Worm (Caenorhabditis elegans) whole organism, early embryonic: Measurements from ENCODE around the gene clec-252.

Source experiments
- ama-1 ChIP-seq: fragments of 150-350 bp; optimal IDR thresholded peaks from 2 replicates; lab custom pipeline; 2014
- tbx-37 ChIP-seq: fragments of 200-800 bp; sonication (Bioruptor generic); conservative IDR thresholded peaks from 2 replicates; pipeline ENCODE4 v1.3.6; 2022; ENCODE audit warnings: missing genetic modification reagents, missing genetic modification characterization, missing compliant biosample characterization

DNA sequence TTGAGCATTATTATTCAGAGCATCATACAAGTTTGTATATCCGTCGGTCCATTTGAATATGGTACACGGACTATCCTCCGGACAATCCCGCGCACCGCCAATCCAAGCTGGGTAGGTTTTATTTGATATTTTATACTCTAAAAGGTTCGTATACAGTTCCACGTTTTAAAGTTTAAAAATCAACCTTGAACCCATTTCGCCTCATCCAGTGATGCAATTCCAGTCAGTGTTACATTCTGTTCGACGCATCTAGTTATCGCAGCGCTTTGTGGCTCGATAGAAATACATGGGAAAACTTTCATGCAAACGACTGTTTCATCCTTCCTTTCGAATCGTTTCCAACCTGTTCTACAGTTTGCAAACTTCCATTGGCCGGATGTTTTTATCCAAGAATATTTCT lies 21.3 kb upstream of the clec-252 start:
- TF ChIP-seq ama-1 (lab: Kevin White, UChicago) = no peak
- no peak for TF ChIP-seq tbx-37 (GFP tag; lab: Robert Waterston, UW)
